Worm (Caenorhabditis elegans) whole organism, L3 larva: ENCODE data around the gene col-104.

Source experiments
- R02D3.7 ChIP-seq: fragments of 150-350 bp; optimal IDR thresholded peaks from 2 replicates; lab custom pipeline; 2014; ENCODE audit warnings: missing biosample characterization, missing genetic modification characterization
- aly-2 ChIP-seq: fragments of 150-350 bp; optimal IDR thresholded peaks from 2 replicates; lab custom pipeline; 2014; ENCODE audit warnings: missing biosample characterization, missing genetic modification characterization
- ama-1 ChIP-seq: fragments of 150-350 bp; optimal IDR thresholded peaks from 2 replicates; lab custom pipeline; 2018
- daf-12 ChIP-seq: fragments of 150-350 bp; optimal IDR thresholded peaks from 2 replicates; lab custom pipeline; 2014; ENCODE audit warnings: missing biosample characterization, missing genetic modification reagents, missing genetic modification characterization
- elt-3 ChIP-seq, 3 experiments: fragments of 150-350 bp in 1 of 3; sonication (generic microtip) in 2 of 3; optimal IDR thresholded peaks; 2 replicates in 2 of 3; 4 replicates in 1 of 3; lab custom pipeline; 2014 to 2017; ENCODE audit warnings: missing biosample characterization in 3 of 3, missing genetic modification characterization in 3 of 3
- fos-1 ChIP-seq: fragments of 150-350 bp; optimal IDR thresholded peaks from 2 replicates; lab custom pipeline; 2014; ENCODE audit warnings: missing biosample characterization, missing genetic modification characterization
- hmg-11 ChIP-seq: sonication (generic microtip); optimal IDR thresholded peaks from 2 replicates; lab custom pipeline; 2016; ENCODE audit warnings: missing genetic modification characterization, missing compliant biosample characterization
- jun-1 ChIP-seq: fragments of 150-350 bp; optimal IDR thresholded peaks from 2 replicates; lab custom pipeline; 2014; ENCODE audit warnings: missing biosample characterization, missing genetic modification reagents, missing genetic modification characterization
- nhr-237 ChIP-seq: fragments of 150-350 bp; optimal IDR thresholded peaks from 2 replicates; lab custom pipeline; 2014; ENCODE audit warnings: missing biosample characterization, missing genetic modification characterization
- nhr-28 ChIP-seq: fragments of 150-350 bp; optimal IDR thresholded peaks from 2 replicates; lab custom pipeline; 2014; ENCODE audit warnings: missing biosample characterization, missing genetic modification characterization
- nhr-77 ChIP-seq: fragments of 150-350 bp; optimal IDR thresholded peaks from 2 replicates; lab custom pipeline; 2014; ENCODE audit warnings: missing biosample characterization, missing genetic modification characterization
- snpc-4 ChIP-seq: fragments of 150-350 bp; optimal IDR thresholded peaks from 2 replicates; lab custom pipeline; 2014; ENCODE audit warnings: missing biosample characterization, missing genetic modification characterization
- unc-62 ChIP-seq: fragments of 150-350 bp; sonication (generic microtip); optimal IDR thresholded peaks from 4 replicates; lab custom pipeline; 2014; ENCODE audit warnings: missing biosample characterization, missing genetic modification reagents, missing genetic modification characterization
- ztf-11 ChIP-seq: fragments of 150-350 bp; optimal IDR thresholded peaks from 2 replicates; lab custom pipeline; 2014; ENCODE audit warnings: missing biosample characterization, missing genetic modification characterization

- TF ChIP-seq nhr-237 (no peak), nhr-77 (tag; lab: Kevin White, UChicago) (no peak), ztf-11 (tag; lab: Kevin White, UChicago) (no peak), fos-1 (tag; lab: Kevin White, UChicago) (no peak), aly-2 (tag; lab: Kevin White, UChicago) (no peak), snpc-4 (tag; lab: Kevin White, UChicago) (no peak), nhr-28 (tag; lab: Kevin White, UChicago) (no peak), ama-1 (lab: Kevin White, UChicago) (no peak), jun-1 (no peak), daf-12 (tag; lab: Kevin White, UChicago) (no peak), elt-3 (tag; optimal IDR thresholded peaks at IDR 0.05; lab: Kevin White, UChicago) (no peak), unc-62 (GFP tag; lab: Kevin White, UChicago) (no peak), R02D3.7 (tag; lab: Kevin White, UChicago) (no peak), hmg-11 (tag; lab: Kevin White, UChicago) (no peak)
Observed at ce11 chrIV:1397895-1398294, 42.8 kb upstream of the col-104 start.
